Worm (Caenorhabditis elegans) whole organism, L4 larva: Measurements from ENCODE around the gene W05E10.5.

ENCODE experiments used
- D1046.2 ChIP-seq: fragments of 200-800 bp; sonication (Bioruptor generic); IDR thresholded peaks from 2 replicates; pipeline ENCODE4 v1.3.6; 2022; ENCODE audit warnings: missing genetic modification characterization, missing compliant biosample characterization
- F10B5.3 ChIP-seq: sonication (generic microtip); optimal IDR thresholded peaks from 2 replicates; lab custom pipeline; 2016; ENCODE audit warnings: mild to moderate bottlenecking, missing genetic modification characterization, missing compliant biosample characterization
- F44E2.7 ChIP-seq: fragments of 200-800 bp; sonication (Bioruptor generic); IDR thresholded peaks from 2 replicates; pipeline ENCODE4 v2.1.2; 2022; ENCODE audit warnings: missing genetic modification characterization, missing compliant biosample characterization
- R02D3.7 ChIP-seq: fragments of 150-350 bp; sonication (generic microtip); optimal IDR thresholded peaks from 3 replicates; lab custom pipeline; 2014; ENCODE audit warnings: missing biosample characterization, missing genetic modification characterization
- T20F7.1 ChIP-seq: fragments of 200-800 bp; sonication (Bioruptor generic); optimal IDR thresholded peaks from 2 replicates; lab custom pipeline; 2018; ENCODE audit warnings: mild to moderate bottlenecking, missing genetic modification characterization, missing compliant biosample characterization
- Y105C5A.15 ChIP-seq: fragments of 200-800 bp; sonication (Bioruptor generic); IDR thresholded peaks from 2 replicates; pipeline ENCODE4 v1.3.6; 2022; ENCODE audit warnings: missing genetic modification characterization, missing compliant biosample characterization
- Y48G9A.11 ChIP-seq: fragments of 200-800 bp; sonication (Bioruptor generic); IDR thresholded peaks from 2 replicates; pipeline ENCODE4 v1.3.6; 2022; ENCODE audit warnings: missing genetic modification reagents, missing genetic modification characterization, missing compliant biosample characterization
- ZK337.2 ChIP-seq: fragments of 200-800 bp; sonication (Bioruptor generic); IDR thresholded peaks from 2 replicates; pipeline ENCODE4 v1.3.6; 2022; ENCODE audit warnings: missing genetic modification reagents, missing genetic modification characterization, missing compliant biosample characterization
- aha-1 ChIP-seq: fragments of 150-350 bp; peaks from one replicate; lab custom pipeline; 2014; ENCODE audit warnings: missing biosample characterization, missing genetic modification characterization
- ama-1 ChIP-seq: fragments of 150-350 bp; optimal IDR thresholded peaks from 2 replicates; lab custom pipeline; 2014; ENCODE audit warnings: inconsistent platforms, mixed read lengths
- ceh-44 ChIP-seq: fragments of 200-800 bp; sonication (Bioruptor generic); IDR thresholded peaks from 2 replicates; pipeline ENCODE4 v1.3.6; 2022; ENCODE audit warnings: missing genetic modification reagents, missing genetic modification characterization, missing compliant biosample characterization
- ceh-62 ChIP-seq: sonication (generic microtip); optimal IDR thresholded peaks from 2 replicates; lab custom pipeline; 2017; ENCODE audit warnings: missing biosample characterization, missing genetic modification characterization
- ces-1 ChIP-seq: fragments of 150-350 bp; sonication (generic microtip); optimal IDR thresholded peaks from 4 replicates; lab custom pipeline; 2014; ENCODE audit warnings: missing biosample characterization, missing genetic modification reagents, missing genetic modification characterization
- dmd-8 ChIP-seq: fragments of 200-800 bp; sonication (Bioruptor generic); IDR thresholded peaks from 2 replicates; pipeline ENCODE4 v1.3.6; 2022; ENCODE audit warnings: missing genetic modification characterization, missing compliant biosample characterization
- dpl-1 ChIP-seq: fragments of 150-350 bp; optimal IDR thresholded peaks from 2 replicates; lab custom pipeline; 2014; ENCODE audit warnings: missing biosample characterization, missing genetic modification reagents, missing genetic modification characterization
- duxl-1 ChIP-seq: sonication (generic microtip); optimal IDR thresholded peaks from 2 replicates; lab custom pipeline; 2016; ENCODE audit warnings: mild to moderate bottlenecking, missing genetic modification characterization, moderate library complexity, missing compliant biosample characterization; ENCODE audit not compliant: poor library complexity
- hlh-11 ChIP-seq: fragments of 200-800 bp; sonication (Bioruptor generic); optimal IDR thresholded peaks from 2 replicates; lab custom pipeline; 2018; ENCODE audit warnings: mild to moderate bottlenecking, missing genetic modification characterization, missing compliant biosample characterization
- hlh-30 ChIP-seq: sonication (generic microtip); optimal IDR thresholded peaks from 2 replicates; lab custom pipeline; 2017; ENCODE audit warnings: antibody characterized with exemption, mild to moderate bottlenecking, missing genetic modification characterization, missing compliant biosample characterization; ENCODE audit not compliant: insufficient read depth
- hmg-1.1 ChIP-seq: fragments of 200-800 bp; sonication (Bioruptor generic); IDR thresholded peaks from 2 replicates; pipeline ENCODE4 v1.3.6; 2022; ENCODE audit warnings: missing genetic modification reagents, missing genetic modification characterization, missing compliant biosample characterization
- jun-1 ChIP-seq: fragments of 150-350 bp; optimal IDR thresholded peaks from 2 replicates; lab custom pipeline; 2014; ENCODE audit warnings: missing biosample characterization, missing genetic modification reagents, missing genetic modification characterization
- lin-13 ChIP-seq: fragments of 150-350 bp; optimal IDR thresholded peaks from 2 replicates; lab custom pipeline; 2014; ENCODE audit warnings: missing biosample characterization, missing genetic modification reagents, missing genetic modification characterization
- lin-29 ChIP-seq: fragments of 200-800 bp; sonication (Bioruptor generic); IDR thresholded peaks from 2 replicates; pipeline ENCODE4 v1.3.6; 2022; ENCODE audit warnings: missing genetic modification reagents, missing genetic modification characterization, missing compliant biosample characterization
- lin-38 ChIP-seq: fragments of 200-800 bp; sonication (Bioruptor generic); IDR thresholded peaks from 2 replicates; pipeline ENCODE4 v1.3.6; 2022; ENCODE audit warnings: missing genetic modification reagents, missing genetic modification characterization, missing compliant biosample characterization
- lir-3 ChIP-seq: sonication (generic microtip); optimal IDR thresholded peaks from 2 replicates; lab custom pipeline; 2016; ENCODE audit warnings: mild to moderate bottlenecking, missing genetic modification characterization, missing compliant biosample characterization
- madf-5 ChIP-seq, 2 experiments: fragments of 200-800 bp; sonication (Bioruptor generic); IDR thresholded peaks; 2 replicates each; pipeline ENCODE4 v1.3.6; 2022; ENCODE audit warnings: missing compliant biosample characterization in 2 of 2, missing genetic modification characterization in 2 of 2
- madf-9 ChIP-seq: fragments of 200-800 bp; sonication (Bioruptor generic); conservative IDR thresholded peaks from 2 replicates; pipeline ENCODE4 v1.3.6; 2022; ENCODE audit warnings: missing genetic modification reagents, missing genetic modification characterization, missing compliant biosample characterization
- mdl-1 ChIP-seq, 2 experiments: fragments of 150-350 bp in 1 of 2; sonication (generic microtip) in 1 of 2; optimal IDR thresholded peaks; 2 replicates each; lab custom pipeline; 2014 to 2017; ENCODE audit warnings: missing biosample characterization in 2 of 2, missing genetic modification characterization in 2 of 2
- mep-1 ChIP-seq: fragments of 150-350 bp; sonication (generic microtip); optimal IDR thresholded peaks from 3 replicates; lab custom pipeline; 2014; ENCODE audit warnings: missing biosample characterization, missing genetic modification characterization
- mxl-3 ChIP-seq: fragments of 200-800 bp; sonication (Bioruptor generic); optimal IDR thresholded peaks from 2 replicates; lab custom pipeline; 2018; ENCODE audit warnings: mild to moderate bottlenecking, missing genetic modification characterization, missing compliant biosample characterization
- nhr-11 ChIP-seq: fragments of 150-350 bp; optimal IDR thresholded peaks from 2 replicates; lab custom pipeline; 2014; ENCODE audit warnings: missing biosample characterization, missing genetic modification characterization
- nhr-25 ChIP-seq: sonication (generic microtip); optimal IDR thresholded peaks from 2 replicates; lab custom pipeline; 2017; ENCODE audit warnings: missing genetic modification characterization, mild to moderate bottlenecking, missing compliant biosample characterization, antibody characterized with exemption, moderate library complexity, borderline replicate concordance; ENCODE audit not compliant: insufficient read depth
- nhr-28 ChIP-seq: fragments of 150-350 bp; optimal IDR thresholded peaks from 2 replicates; lab custom pipeline; 2014; ENCODE audit warnings: missing biosample characterization, missing genetic modification characterization
- nhr-41 ChIP-seq: fragments of 200-800 bp; sonication (Bioruptor generic); IDR thresholded peaks from 2 replicates; pipeline ENCODE4 v1.3.6; 2022; ENCODE audit warnings: missing genetic modification reagents, missing genetic modification characterization, missing compliant biosample characterization
- nhr-42 ChIP-seq: fragments of 200-800 bp; sonication (Bioruptor generic); IDR thresholded peaks from 2 replicates; pipeline ENCODE4 v1.3.6; 2022; ENCODE audit warnings: missing genetic modification characterization, missing compliant biosample characterization
- nhr-48 ChIP-seq: sonication (generic microtip); optimal IDR thresholded peaks from 2 replicates; lab custom pipeline; 2016; ENCODE audit warnings: mild to moderate bottlenecking, missing genetic modification characterization, missing compliant biosample characterization
- pha-4 ChIP-seq, 2 experiments: fragments of 150-350 bp in 1 of 2; fragments of 200-800 bp in 1 of 2; sonication (Bioruptor generic) in 1 of 2; IDR thresholded peaks in 1 of 2; optimal IDR thresholded peaks in 1 of 2; 2 replicates each; pipeline versions ENCODE4 v1.3.6 to Lab custom; 2014 to 2022; ENCODE audit warnings: missing genetic modification characterization in 2 of 2, missing genetic modification reagents in 2 of 2, missing biosample characterization in 1 of 2, missing compliant biosample characterization in 1 of 2
- set-16 ChIP-seq: fragments of 200-800 bp; sonication (Bioruptor generic); IDR thresholded peaks from 2 replicates; pipeline ENCODE4 v1.3.6; 2022; ENCODE audit warnings: missing genetic modification reagents, missing genetic modification characterization, missing compliant biosample characterization
- unc-130 ChIP-seq: sonication (generic microtip); optimal IDR thresholded peaks from 2 replicates; lab custom pipeline; 2016; ENCODE audit warnings: missing genetic modification reagents, missing genetic modification characterization, missing compliant biosample characterization
- unc-62 ChIP-seq, 3 experiments: fragments of 150-350 bp in 1 of 3; sonication (generic microtip); optimal IDR thresholded peaks in 2 of 3; peaks in 1 of 3; 1 replicate in 1 of 3; 2 replicates in 2 of 3; lab custom pipeline; 2014 to 2017; ENCODE audit warnings: missing biosample characterization in 3 of 3, missing genetic modification characterization in 3 of 3, missing genetic modification reagents in 3 of 3, missing genotype in 1 of 3
- vab-7 ChIP-seq: fragments of 200-800 bp; sonication (Bioruptor generic); IDR thresholded peaks from 2 replicates; pipeline ENCODE4 v1.3.6; 2022; ENCODE audit warnings: missing genetic modification reagents, missing genetic modification characterization, missing compliant biosample characterization
- zfp-2 ChIP-seq: sonication (generic microtip); optimal IDR thresholded peaks from 2 replicates; lab custom pipeline; 2016; ENCODE audit warnings: mild to moderate bottlenecking, missing genetic modification characterization, missing compliant biosample characterization
- ztf-7 ChIP-seq: fragments of 150-350 bp; optimal IDR thresholded peaks from 2 replicates; lab custom pipeline; 2014; ENCODE audit warnings: missing biosample characterization, missing genetic modification characterization

W05E10.5 gene

DNA sequence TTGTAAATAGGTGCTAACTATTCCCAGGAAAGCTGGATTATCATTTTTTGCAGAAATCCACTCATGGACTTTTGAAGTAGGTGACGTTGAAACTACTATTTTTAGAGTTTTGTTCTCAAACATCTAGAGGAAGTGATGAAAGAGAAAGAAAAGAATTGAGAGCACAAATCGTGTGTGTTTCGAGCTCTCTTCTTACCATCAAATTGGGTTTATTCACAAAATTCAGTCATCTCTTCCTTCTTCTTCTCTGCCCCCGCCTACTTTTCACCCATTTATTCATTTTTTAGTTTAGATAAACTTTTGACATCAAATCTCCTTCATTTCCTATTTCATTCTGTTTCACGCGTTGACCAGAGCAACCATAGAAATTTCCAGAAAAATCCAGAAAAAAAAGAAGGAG is 8.6 kb downstream of the W05E10.5 start, which contains the start of gene W05E10.2:
Gene W05E10.2 (plus strand): TSS at position 301 of the 400 bp plus-strand sequence.
- TF ChIP-seq hlh-11 (tag; lab: Kevin White, UChicago) (no peak), mxl-3 (no peak), ces-1 (GFP tag; lab: Kevin White, UChicago) (no peak), F10B5.3 (tag; lab: Kevin White, UChicago) (no peak)

DNA sequence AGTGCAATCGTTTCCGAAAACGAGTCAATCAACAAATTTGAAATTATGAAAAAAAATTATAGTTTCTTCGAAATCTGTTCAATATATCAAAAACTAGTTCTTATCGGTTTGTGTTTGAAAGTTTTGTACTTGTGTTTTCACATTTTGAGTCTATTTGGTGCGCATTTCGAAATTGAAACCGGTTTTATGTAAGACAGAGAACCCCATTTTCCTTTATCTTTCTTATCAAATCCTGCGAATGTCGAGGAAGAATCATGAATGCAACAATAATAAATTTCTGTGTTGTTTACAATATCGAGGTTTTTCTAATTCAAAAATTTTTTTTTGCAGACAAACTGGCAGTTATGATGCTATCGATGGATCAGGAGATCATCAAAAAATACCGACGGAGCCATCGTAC is 12.6 kb downstream of the W05E10.5 start:
- no peak for TF ChIP-seq lin-13 (GFP tag; lab: Kevin White, UChicago)
- TF ChIP-seq ZK337.2 (GFP tag; lab: Robert Waterston, UW): no peak
- no peak for TF ChIP-seq lin-29 (GFP tag; lab: Robert Waterston, UW)
- no peak for TF ChIP-seq nhr-41 (GFP tag; lab: Robert Waterston, UW)
- TF ChIP-seq ceh-62 (tag; lab: Kevin White, UChicago): no peak
- TF ChIP-seq, all 104 proteins: peak for 0

DNA sequence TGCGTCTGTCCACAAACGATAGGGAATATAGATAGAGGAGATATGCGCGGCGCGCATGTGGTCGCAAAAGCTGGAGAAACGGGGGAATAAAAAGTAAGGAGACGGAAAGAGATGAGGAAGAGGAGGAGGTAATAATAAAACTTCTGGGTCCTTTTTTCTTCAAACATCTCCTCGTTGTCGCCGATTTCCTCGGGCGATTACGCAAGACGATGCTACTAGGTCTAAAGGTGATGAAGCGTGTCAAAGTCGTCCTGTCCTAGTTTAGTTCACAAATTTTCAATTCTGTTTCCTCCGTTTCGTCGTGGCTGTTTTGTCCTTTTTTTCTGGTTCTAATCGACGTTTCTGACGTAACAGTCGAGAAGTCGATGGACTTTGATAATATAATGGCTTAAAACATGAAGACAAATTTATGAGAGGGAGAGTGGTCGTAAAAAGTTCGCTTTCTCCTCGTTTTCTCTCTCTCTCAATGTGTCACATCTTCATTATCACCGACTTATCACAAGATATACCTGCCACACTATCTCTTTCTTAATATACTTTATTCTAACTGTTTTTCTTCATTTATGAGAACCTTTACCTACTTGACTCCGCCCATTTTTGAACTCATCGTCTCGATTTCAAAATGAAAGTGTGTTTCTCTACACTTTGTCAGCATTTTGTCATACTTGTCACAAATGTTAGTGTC is 14.8 kb downstream of the W05E10.5 start:
- no peak for TF ChIP-seq zfp-2
- TF ChIP-seq hlh-11 (tag; lab: Kevin White, UChicago): peak; percentile 8
- TF ChIP-seq duxl-1 (tag; lab: Kevin White, UChicago): no peak
- no peak for TF ChIP-seq dmd-8
- no peak for TF ChIP-seq set-16 (GFP tag; lab: Robert Waterston, UW)
- no peak for TF ChIP-seq lir-3 (tag; lab: Kevin White, UChicago)
- no peak for TF ChIP-seq F44E2.7 (GFP tag; lab: Robert Waterston, UW)
- TF ChIP-seq nhr-25 (tag; lab: Kevin White, UChicago): no peak
- TF ChIP-seq hlh-30: peak; percentile 37
- no peak for TF ChIP-seq madf-5 (GFP tag; IDR thresholded peaks at IDR 0.05; lab: Robert Waterston, UW)
- TF ChIP-seq Y48G9A.11 (GFP tag; lab: Robert Waterston, UW): no peak
- TF ChIP-seq hmg-1.1: no peak
- no peak for TF ChIP-seq nhr-11 (tag; lab: Kevin White, UChicago)
- no peak for TF ChIP-seq Y105C5A.15 (GFP tag; lab: Robert Waterston, UW)
- no peak for TF ChIP-seq lin-29 (GFP tag; lab: Robert Waterston, UW)
- TF ChIP-seq T20F7.1: no peak
- no peak for TF ChIP-seq unc-130
- peak; percentile 65 for TF ChIP-seq mxl-3
- no peak for TF ChIP-seq lin-38 (GFP tag; lab: Robert Waterston, UW)
- no peak for TF ChIP-seq jun-1 (tag; lab: Kevin White, UChicago)
- no peak for TF ChIP-seq R02D3.7 (tag; lab: Kevin White, UChicago)
- no peak for TF ChIP-seq ceh-44 (GFP tag; lab: Robert Waterston, UW)
- TF ChIP-seq dpl-1 (GFP tag; lab: Kevin White, UChicago): no peak
- no peak for TF ChIP-seq vab-7 (GFP tag; lab: Robert Waterston, UW)
- TF ChIP-seq nhr-42 (GFP tag; lab: Robert Waterston, UW): no peak
- peak in 1 of 2 experiments; percentile 46 for TF ChIP-seq mdl-1 (tag; optimal IDR thresholded peaks at IDR 0.05; lab: Kevin White, UChicago)
- TF ChIP-seq mep-1 (tag; lab: Kevin White, UChicago): peak; percentile 0
- TF ChIP-seq madf-9 (GFP tag; lab: Robert Waterston, UW): no peak
- TF ChIP-seq aha-1: peak; percentile 85
- TF ChIP-seq pha-4 (GFP tag; IDR thresholded peaks at IDR 0.05; lab: Robert Waterston, UW): no peak
- TF ChIP-seq pha-4 (tag; optimal IDR thresholded peaks at IDR 0.05; lab: Kevin White, UChicago): no peak
- TF ChIP-seq D1046.2 (GFP tag; lab: Robert Waterston, UW): no peak
- TF ChIP-seq ztf-7 (tag; lab: Kevin White, UChicago): no peak
- no peak for TF ChIP-seq ama-1 (lab: Kevin White, UChicago)
- no peak for TF ChIP-seq nhr-48 (tag; lab: Kevin White, UChicago)
- TF ChIP-seq nhr-28: peak; percentile 22
- TF ChIP-seq unc-62 (GFP tag; optimal IDR thresholded peaks at IDR 0.05 in 1 of 2; lab: Kevin White, UChicago): peak in 1 of 2 experiments; percentile 93
- TF ChIP-seq unc-62 (tag; optimal IDR thresholded peaks at IDR 0.05; lab: Kevin White, UChicago): no peak
- TF ChIP-seq, all 104 proteins: peak for 8
